Worm (Caenorhabditis elegans): ENCODE results near the gene bbs-5.
"Not testable (repeated sequence)": the region's sequence is repeated elsewhere in the genome, so short reads cannot be mapped to it uniquely, and the experiment has no call there.

The bbs-5 gene

ce11 chrIII:10238448-10239154 lies 23.0 kb downstream of the bbs-5 start, which contains the start of gene Y70G10A.3:
Y70G10A.3 (plus strand) TSS chrIII:10239104.
- TF ChIP-seq lin-39 (tag; optimal IDR thresholded peaks at IDR 0.05) (no peak), ama-1 (optimal IDR thresholded peaks at IDR 0.05) (no peak), blmp-1 (tag; optimal IDR thresholded peaks at IDR 0.05; ENCODE audit: insufficient read depth) (peak; percentile 29)

- no peak for TF ChIP-seq blmp-1 (tag; optimal IDR thresholded peaks at IDR 0.05; ENCODE audit: insufficient read depth)
- TF ChIP-seq nhr-21 (tag; optimal IDR thresholded peaks at IDR 0.05), result peak; percentile 11
- peak; percentile 9 for TF ChIP-seq fos-1 (tag; optimal IDR thresholded peaks at IDR 0.05)
- no peak for TF ChIP-seq ZK546.5 (tag; optimal IDR thresholded peaks at IDR 0.05)
Observed at ce11 chrIII:10236291-10236871, 25.2 kb downstream of the bbs-5 start.

- no peak for TF ChIP-seq R02D3.7 (tag; optimal IDR thresholded peaks at IDR 0.05)
- TF ChIP-seq ztf-4 (tag; optimal IDR thresholded peaks at IDR 0.05), result no peak
- TF ChIP-seq nhr-12 (tag; optimal IDR thresholded peaks at IDR 0.05), result no peak
- no peak for TF ChIP-seq nhr-77 (tag; optimal IDR thresholded peaks at IDR 0.05)
- TF ChIP-seq Y55F3AM.14 (GFP tag; optimal IDR thresholded peaks at IDR 0.05), result no peak
- TF ChIP-seq nhr-25 (tag; optimal IDR thresholded peaks at IDR 0.05), result no peak
- no peak for TF ChIP-seq nhr-21 (tag; optimal IDR thresholded peaks at IDR 0.05)
- TF ChIP-seq C34F6.9 (tag; optimal IDR thresholded peaks at IDR 0.05), result no peak
- no peak for TF ChIP-seq ceh-16 (tag; optimal IDR thresholded peaks at IDR 0.05)
- TF ChIP-seq lin-39 (tag; optimal IDR thresholded peaks at IDR 0.05), result no peak
Observed at ce11 chrIII:10233979-10234378, 27.6 kb downstream of the bbs-5 start, which contains the start of gene paml-1. paml-1 (minus strand) TSS chrIII:10234079.

ce11 chrIII:10231641-10232040 lies 29.9 kb downstream of the bbs-5 start:
- TF ChIP-seq zag-1 (tag; optimal IDR thresholded peaks at IDR 0.05) (no peak), F13H6.1 (tag; optimal IDR thresholded peaks at IDR 0.05) (no peak), C34F6.9 (tag; optimal IDR thresholded peaks at IDR 0.05) (no peak), elt-3 (tag; optimal IDR thresholded peaks at IDR 0.05) (no peak), nhr-129 (tag; optimal IDR thresholded peaks at IDR 0.05) (no peak), unc-62 (GFP tag; optimal IDR thresholded peaks at IDR 0.05) (no peak), nhr-6 (tag; optimal IDR thresholded peaks at IDR 0.05) (no peak), elt-1 (tag; optimal IDR thresholded peaks at IDR 0.05) (no peak), ztf-4 (tag; optimal IDR thresholded peaks at IDR 0.05) (no peak), unc-55 (GFP tag; optimal IDR thresholded peaks at IDR 0.05) (no peak), nhr-237 (tag; optimal IDR thresholded peaks at IDR 0.05) (no peak), alr-1 (tag; optimal IDR thresholded peaks at IDR 0.05) (no peak)

ce11 chrIII:10221860-10222259 lies 39.7 kb downstream of the bbs-5 start, which contains the start of gene Y70G10A.4:
Y70G10A.4 (plus strand) TSS chrIII:10222160.
- TF ChIP-seq blmp-1 (tag; optimal IDR thresholded peaks at IDR 0.05; ENCODE audit: insufficient read depth); nhr-12 (tag; optimal IDR thresholded peaks at IDR 0.05); nhr-129 (tag; optimal IDR thresholded peaks at IDR 0.05): not testable (repeated sequence)

ce11 chrIII:10218587-10218986 lies 43.0 kb downstream of the bbs-5 start, which contains the start of the genes rde-4 and cox-14:
rde-4 (minus strand) TSS chrIII:10218646.
cox-14 (plus strand) TSS chrIII:10218942.
- TF ChIP-seq ztf-1 (GFP tag; conservative IDR thresholded peaks at IDR 0.05), result no peak
- peak; percentile 74 for TF ChIP-seq nhr-21 (tag; optimal IDR thresholded peaks at IDR 0.05)
- peak; percentile 61 for TF ChIP-seq lin-11 (tag; optimal IDR thresholded peaks at IDR 0.05)
- peak; percentile 55 for TF ChIP-seq snpc-4 (tag; optimal IDR thresholded peaks at IDR 0.05)
- TF ChIP-seq nhr-6 (tag; optimal IDR thresholded peaks at IDR 0.05), result peak; percentile 60
- TF ChIP-seq unc-39 (tag; optimal IDR thresholded peaks at IDR 0.05), result no peak
- TF ChIP-seq sem-4 (tag; optimal IDR thresholded peaks at IDR 0.05), result peak; percentile 72
- TF ChIP-seq nhr-77 (tag; optimal IDR thresholded peaks at IDR 0.05), result no peak
- peak; percentile 59 for TF ChIP-seq mab-5 (tag; optimal IDR thresholded peaks at IDR 0.05)
- peak; percentile 41 for TF ChIP-seq ama-1 (optimal IDR thresholded peaks at IDR 0.05)
- peak; percentile 66 for TF ChIP-seq F13H6.1 (tag; optimal IDR thresholded peaks at IDR 0.05)
- peak in 1 of 2 experiments; percentile 54 for TF ChIP-seq mdl-1 (tag; optimal IDR thresholded peaks at IDR 0.05)
- TF ChIP-seq nhr-129 (tag; optimal IDR thresholded peaks at IDR 0.05), result peak; percentile 65
- no peak for TF ChIP-seq dmd-4 (tag; optimal IDR thresholded peaks at IDR 0.05)
- TF ChIP-seq nhr-10 (tag; optimal IDR thresholded peaks at IDR 0.05), result no peak
- no peak for TF ChIP-seq Y55F3AM.14 (GFP tag; optimal IDR thresholded peaks at IDR 0.05)
- no peak for TF ChIP-seq unc-62 (GFP tag; optimal IDR thresholded peaks at IDR 0.05)
- no peak for TF ChIP-seq aly-2 (tag; optimal IDR thresholded peaks at IDR 0.05)
- TF ChIP-seq R02D3.7 (tag; optimal IDR thresholded peaks at IDR 0.05), result peak; percentile 5
- TF ChIP-seq nhr-237 (tag; optimal IDR thresholded peaks at IDR 0.05), result no peak
- TF ChIP-seq sma-3 (GFP tag; optimal IDR thresholded peaks at IDR 0.05), result peak; percentile 81
- TF ChIP-seq nhr-25 (tag; optimal IDR thresholded peaks at IDR 0.05), result peak; percentile 86
- peak; percentile 90 for TF ChIP-seq crh-2 (tag; optimal IDR thresholded peaks at IDR 0.05)
- TF ChIP-seq ceh-82 (tag; optimal IDR thresholded peaks at IDR 0.05), result no peak
- TF ChIP-seq lin-39 (tag; optimal IDR thresholded peaks at IDR 0.05), result no peak
- TF ChIP-seq zag-1 (tag; optimal IDR thresholded peaks at IDR 0.05), result no peak
- peak; percentile 2 for TF ChIP-seq skn-1 (tag; optimal IDR thresholded peaks at IDR 0.05)
- TF ChIP-seq nhr-23 (tag; optimal IDR thresholded peaks at IDR 0.05), result no peak
- TF ChIP-seq blmp-1 (tag; optimal IDR thresholded peaks at IDR 0.05; ENCODE audit: insufficient read depth), result peak; percentile 19
